Worm (Caenorhabditis elegans) whole organism, L2 larva: Measurements from ENCODE around the gene C34C12.1.

Source experiments
- C34F6.9 ChIP-seq: fragments of 150-350 bp; optimal IDR thresholded peaks from 2 replicates; lab custom pipeline; 2014; ENCODE audit warnings: missing biosample characterization, missing genetic modification characterization
- F13H6.1 ChIP-seq: sonication (generic microtip); optimal IDR thresholded peaks from 2 replicates; lab custom pipeline; 2016; ENCODE audit warnings: missing genetic modification characterization, missing compliant biosample characterization
- R02D3.7 ChIP-seq: fragments of 150-350 bp; optimal IDR thresholded peaks from 2 replicates; lab custom pipeline; 2014; ENCODE audit warnings: missing biosample characterization, missing genetic modification characterization
- Y55F3AM.14 ChIP-seq: fragments of 200-800 bp; sonication (Bioruptor generic); optimal IDR thresholded peaks from 2 replicates; lab custom pipeline; 2018; ENCODE audit warnings: mild to moderate bottlenecking, missing genetic modification characterization, missing compliant biosample characterization
- ZK546.5 ChIP-seq: sonication (generic microtip); optimal IDR thresholded peaks from 2 replicates; lab custom pipeline; 2017; ENCODE audit warnings: missing biosample characterization, missing genetic modification characterization
- alr-1 ChIP-seq: fragments of 150-350 bp; optimal IDR thresholded peaks from 2 replicates; lab custom pipeline; 2014; ENCODE audit warnings: missing biosample characterization, missing genetic modification characterization
- aly-2 ChIP-seq: fragments of 150-350 bp; optimal IDR thresholded peaks from 2 replicates; lab custom pipeline; 2014; ENCODE audit warnings: missing biosample characterization, missing genetic modification characterization
- ama-1 ChIP-seq: fragments of 150-350 bp; optimal IDR thresholded peaks from 2 replicates; lab custom pipeline; 2018; ENCODE audit warnings: inconsistent platforms
- blmp-1 ChIP-seq: sonication (generic microtip); optimal IDR thresholded peaks from 2 replicates; lab custom pipeline; 2017; ENCODE audit warnings: missing genetic modification characterization, mild to moderate bottlenecking, missing compliant biosample characterization, antibody characterized with exemption, moderate library complexity; ENCODE audit not compliant: insufficient read depth
- ceh-16 ChIP-seq: fragments of 150-350 bp; optimal IDR thresholded peaks from 2 replicates; lab custom pipeline; 2014; ENCODE audit warnings: missing biosample characterization, missing genetic modification characterization
- ceh-82 ChIP-seq: fragments of 150-350 bp; optimal IDR thresholded peaks from 2 replicates; lab custom pipeline; 2014; ENCODE audit warnings: missing biosample characterization, missing genetic modification characterization
- dmd-4 ChIP-seq: sonication (generic microtip); optimal IDR thresholded peaks from 2 replicates; lab custom pipeline; 2017; ENCODE audit warnings: missing biosample characterization, missing genetic modification characterization
- egl-27 ChIP-seq: sonication (generic microtip); optimal IDR thresholded peaks from 3 replicates; lab custom pipeline; 2017; ENCODE audit warnings: missing biosample characterization, missing genetic modification reagents, missing genetic modification characterization
- elt-1 ChIP-seq: fragments of 150-350 bp; optimal IDR thresholded peaks from 2 replicates; lab custom pipeline; 2014; ENCODE audit warnings: missing biosample characterization, missing genetic modification characterization
- elt-3 ChIP-seq: sonication (generic microtip); optimal IDR thresholded peaks from 2 replicates; lab custom pipeline; 2017; ENCODE audit warnings: missing biosample characterization, missing genetic modification characterization
- gmeb-1 ChIP-seq: fragments of 150-350 bp; optimal IDR thresholded peaks from 2 replicates; lab custom pipeline; 2014; ENCODE audit warnings: missing biosample characterization, missing genetic modification characterization
- lin-11 ChIP-seq: fragments of 150-350 bp; sonication (generic microtip); optimal IDR thresholded peaks from 2 replicates; lab custom pipeline; 2014; ENCODE audit warnings: missing biosample characterization, missing genetic modification characterization, inconsistent platforms, mixed read lengths
- lin-13 ChIP-seq: fragments of 150-350 bp; optimal IDR thresholded peaks from 2 replicates; lab custom pipeline; 2014; ENCODE audit warnings: missing biosample characterization, missing genetic modification reagents, missing genetic modification characterization
- lin-39 ChIP-seq: fragments of 150-350 bp; optimal IDR thresholded peaks from 2 replicates; lab custom pipeline; 2014; ENCODE audit warnings: missing biosample characterization, missing genetic modification reagents, missing genetic modification characterization
- lsy-2 ChIP-seq, 2 experiments: fragments of 150-350 bp in 1 of 2; sonication (generic microtip) in 1 of 2; optimal IDR thresholded peaks; 2 replicates each; lab custom pipeline; 2014 to 2017; ENCODE audit warnings: missing biosample characterization in 2 of 2, missing genetic modification characterization in 2 of 2
- mab-5 ChIP-seq: fragments of 150-350 bp; optimal IDR thresholded peaks from 2 replicates; lab custom pipeline; 2014; ENCODE audit warnings: missing biosample characterization, missing genetic modification characterization
- mbf-1 ChIP-seq: sonication (generic microtip); optimal IDR thresholded peaks from 2 replicates; lab custom pipeline; 2017; ENCODE audit warnings: missing biosample characterization, missing genetic modification characterization
- mdl-1 ChIP-seq, 2 experiments: fragments of 150-350 bp in 1 of 2; sonication (generic microtip) in 1 of 2; optimal IDR thresholded peaks; 2 replicates each; lab custom pipeline; 2017; ENCODE audit warnings: missing biosample characterization in 2 of 2, missing genetic modification characterization in 2 of 2
- nhr-10 ChIP-seq: sonication (generic microtip); optimal IDR thresholded peaks from 2 replicates; lab custom pipeline; 2017; ENCODE audit warnings: missing biosample characterization, missing genetic modification characterization
- nhr-11 ChIP-seq: fragments of 150-350 bp; optimal IDR thresholded peaks from 2 replicates; lab custom pipeline; 2014; ENCODE audit warnings: missing biosample characterization, missing genetic modification characterization
- nhr-12 ChIP-seq: fragments of 150-350 bp; optimal IDR thresholded peaks from 2 replicates; lab custom pipeline; 2014; ENCODE audit warnings: missing biosample characterization, missing genetic modification characterization
- nhr-23 ChIP-seq: fragments of 150-350 bp; optimal IDR thresholded peaks from 2 replicates; lab custom pipeline; 2014; ENCODE audit warnings: missing biosample characterization, missing genetic modification reagents, missing genetic modification characterization
- nhr-237 ChIP-seq: fragments of 150-350 bp; optimal IDR thresholded peaks from 2 replicates; lab custom pipeline; 2014; ENCODE audit warnings: missing biosample characterization, missing genetic modification characterization
- nhr-25 ChIP-seq: fragments of 150-350 bp; sonication (generic microtip); optimal IDR thresholded peaks from 3 replicates; lab custom pipeline; 2014; ENCODE audit warnings: missing biosample characterization, missing genetic modification characterization
- nhr-6 ChIP-seq: fragments of 150-350 bp; optimal IDR thresholded peaks from 2 replicates; lab custom pipeline; 2014; ENCODE audit warnings: missing biosample characterization, missing genetic modification characterization
- nhr-77 ChIP-seq: fragments of 150-350 bp; optimal IDR thresholded peaks from 2 replicates; lab custom pipeline; 2014; ENCODE audit warnings: missing biosample characterization, missing genetic modification characterization
- sem-4 ChIP-seq: fragments of 150-350 bp; optimal IDR thresholded peaks from 2 replicates; lab custom pipeline; 2014; ENCODE audit warnings: missing biosample characterization, missing genetic modification reagents, missing genetic modification characterization
- skn-1 ChIP-seq: sonication (generic microtip); optimal IDR thresholded peaks from 2 replicates; lab custom pipeline; 2017; ENCODE audit warnings: missing biosample characterization, missing genetic modification characterization
- sma-3 ChIP-seq: sonication (generic microtip); optimal IDR thresholded peaks from 2 replicates; lab custom pipeline; 2016; ENCODE audit warnings: missing genetic modification reagents, missing genetic modification characterization, missing compliant biosample characterization
- sma-9 ChIP-seq, 2 experiments: fragments of 150-350 bp in 1 of 2; sonication (generic microtip) in 1 of 2; optimal IDR thresholded peaks; 2 replicates each; lab custom pipeline; 2014 to 2016; ENCODE audit warnings: missing genetic modification characterization in 2 of 2, mild to moderate bottlenecking in 1 of 2, missing biosample characterization in 1 of 2, missing compliant biosample characterization in 1 of 2, missing genetic modification reagents in 1 of 2, moderate library complexity in 1 of 2
- snpc-4 ChIP-seq: fragments of 150-350 bp; optimal IDR thresholded peaks from 2 replicates; lab custom pipeline; 2014; ENCODE audit warnings: missing biosample characterization, missing genetic modification characterization
- unc-39 ChIP-seq: fragments of 150-350 bp; optimal IDR thresholded peaks from 2 replicates; lab custom pipeline; 2014; ENCODE audit warnings: missing biosample characterization, missing genetic modification characterization
- zag-1 ChIP-seq: fragments of 150-350 bp; optimal IDR thresholded peaks from 2 replicates; lab custom pipeline; 2014; ENCODE audit warnings: missing biosample characterization, missing genetic modification characterization
- ztf-1 ChIP-seq: fragments of 200-800 bp; sonication (Bioruptor generic); conservative IDR thresholded peaks from 2 replicates; pipeline ENCODE4 v1.3.6; 2022; ENCODE audit warnings: missing genetic modification characterization, missing compliant biosample characterization
- ztf-11 ChIP-seq: sonication (generic microtip); optimal IDR thresholded peaks from 2 replicates; lab custom pipeline; 2017; ENCODE audit warnings: missing biosample characterization, missing genetic modification characterization
- ztf-4 ChIP-seq: fragments of 150-350 bp; optimal IDR thresholded peaks from 2 replicates; lab custom pipeline; 2014; ENCODE audit warnings: missing biosample characterization, missing genetic modification characterization

C34C12.1 gene

ce11 chrIII:3502215-3502838 is 48.2 kb downstream of the C34C12.1 start, which contains the start of gene M01F1.8:
Gene M01F1.8 (minus strand): TSS chrIII:3502549.
- TF ChIP-seq ztf-4 (tag; lab: Kevin White, UChicago) (no peak), nhr-77 (tag; lab: Kevin White, UChicago) (no peak), mbf-1 (tag; lab: Kevin White, UChicago) (no peak), unc-39 (tag; lab: Kevin White, UChicago) (no peak), C34F6.9 (tag; lab: Kevin White, UChicago) (no peak), aly-2 (no peak), ztf-1 (no peak), alr-1 (tag; lab: Kevin White, UChicago) (no peak), sma-9 (GFP tag; optimal IDR thresholded peaks at IDR 0.05; lab: Kevin White, UChicago) (no peak), sma-9 (tag; optimal IDR thresholded peaks at IDR 0.05; lab: Kevin White, UChicago) (no peak), nhr-12 (tag; lab: Kevin White, UChicago) (no peak), nhr-23 (tag; lab: Kevin White, UChicago) (no peak), mab-5 (tag; lab: Kevin White, UChicago) (no peak), ceh-16 (tag; lab: Kevin White, UChicago) (no peak), lin-13 (GFP tag; lab: Kevin White, UChicago) (no peak), sem-4 (tag; lab: Kevin White, UChicago) (no peak), dmd-4 (tag; lab: Kevin White, UChicago) (no peak), ZK546.5 (no peak), blmp-1 (tag; lab: Kevin White, UChicago) (no peak), Y55F3AM.14 (GFP tag; lab: Kevin White, UChicago) (no peak)

- TF ChIP-seq mdl-1 (tag; optimal IDR thresholded peaks at IDR 0.05; lab: Kevin White, UChicago) (no peak), ztf-4 (tag; lab: Kevin White, UChicago) (no peak), nhr-6 (no peak), C34F6.9 (tag; lab: Kevin White, UChicago) (no peak), sma-3 (GFP tag; lab: Kevin White, UChicago) (no peak)
Observed at ce11 chrIII:3503286-3503685, 49.1 kb downstream of the C34C12.1 start, which contains the start of gene rpl-16. Gene rpl-16 (minus strand): TSS chrIII:3503604.

DNA sequence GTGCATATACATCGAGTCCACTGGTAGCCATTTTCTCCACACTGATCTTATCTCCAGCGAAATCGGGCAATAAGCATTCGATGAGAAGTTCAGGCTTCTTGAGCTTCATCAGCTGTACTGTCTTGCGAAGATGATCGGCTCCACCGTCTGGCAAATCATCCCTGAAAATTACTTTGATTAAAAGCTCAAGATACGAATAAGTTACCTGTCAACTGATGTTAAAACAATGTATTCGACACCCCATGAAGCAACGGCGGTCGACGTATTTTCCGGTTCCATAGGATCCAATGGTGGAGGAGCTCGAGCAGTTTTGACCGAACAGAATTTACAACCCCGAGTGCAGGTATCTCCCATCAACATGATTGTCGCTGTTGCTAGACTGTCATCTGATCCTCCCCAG is 50.1 kb downstream of the C34C12.1 start:
- TF ChIP-seq R02D3.7 (tag; lab: Kevin White, UChicago): no peak
- TF ChIP-seq unc-39 (tag; lab: Kevin White, UChicago): no peak
- TF ChIP-seq mdl-1 (tag; optimal IDR thresholded peaks at IDR 0.05; lab: Kevin White, UChicago): no peak
- no peak for TF ChIP-seq skn-1 (tag; lab: Kevin White, UChicago)
- TF ChIP-seq snpc-4: no peak
- TF ChIP-seq lin-39: no peak
- TF ChIP-seq nhr-11 (tag; lab: Kevin White, UChicago): no peak
- no peak for TF ChIP-seq elt-1 (tag; lab: Kevin White, UChicago)
- no peak for TF ChIP-seq Y55F3AM.14 (GFP tag; lab: Kevin White, UChicago)
- no peak for TF ChIP-seq gmeb-1 (tag; lab: Kevin White, UChicago)
- no peak for TF ChIP-seq lsy-2 (tag; optimal IDR thresholded peaks at IDR 0.05; lab: Kevin White, UChicago)
- TF ChIP-seq C34F6.9 (tag; lab: Kevin White, UChicago): no peak

DNA sequence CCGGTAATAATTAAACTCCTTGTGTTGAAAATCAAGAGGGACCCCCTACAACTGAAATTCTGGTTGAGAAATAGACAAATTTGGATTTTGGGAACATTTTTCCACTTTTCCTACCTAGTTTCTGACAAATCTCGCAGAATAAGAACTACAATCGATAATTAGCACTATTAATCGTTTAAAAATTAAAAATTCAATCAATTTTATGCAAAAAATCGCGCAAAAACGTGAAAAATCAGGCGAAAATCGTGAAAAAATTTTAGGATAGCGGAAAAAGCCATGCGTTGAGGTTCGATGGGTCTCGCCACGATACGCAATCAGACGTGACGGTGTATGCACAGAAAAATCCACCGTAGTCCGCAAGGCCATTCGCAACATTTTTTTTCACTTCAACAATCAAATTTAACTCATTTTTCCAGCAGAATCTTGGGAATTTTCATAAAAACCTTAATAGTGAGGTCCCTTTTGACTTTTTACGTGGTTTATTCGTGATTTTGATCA is 51.0 kb downstream of the C34C12.1 start, which contains the start of gene lias-1:
TSS of gene lias-1 (minus strand) at position 51 of the 498 bp plus-strand sequence.
- TF ChIP-seq nhr-23 (tag; lab: Kevin White, UChicago) (no peak), nhr-10 (no peak), lsy-2 (tag; optimal IDR thresholded peaks at IDR 0.05; lab: Kevin White, UChicago) (peak; percentile 91 to 98), alr-1 (tag; lab: Kevin White, UChicago) (no peak), nhr-6 (no peak), lin-13 (GFP tag; lab: Kevin White, UChicago) (peak; percentile 85), dmd-4 (tag; lab: Kevin White, UChicago) (no peak), gmeb-1 (tag; lab: Kevin White, UChicago) (peak; percentile 79), unc-39 (tag; lab: Kevin White, UChicago) (no peak), sma-3 (GFP tag; lab: Kevin White, UChicago) (peak; percentile 64), blmp-1 (tag; lab: Kevin White, UChicago) (peak; percentile 75), F13H6.1 (tag; lab: Kevin White, UChicago) (peak; percentile 60), sem-4 (tag; lab: Kevin White, UChicago) (peak; percentile 43), snpc-4 (peak; percentile 57), ztf-1 (no peak), Y55F3AM.14 (GFP tag; lab: Kevin White, UChicago) (no peak), nhr-12 (tag; lab: Kevin White, UChicago) (no peak), ztf-11 (tag; lab: Kevin White, UChicago) (no peak), mdl-1 (tag; optimal IDR thresholded peaks at IDR 0.05; lab: Kevin White, UChicago) (peak in 1 of 2 experiments; percentile 21), ceh-82 (no peak), nhr-25 (tag; lab: Kevin White, UChicago) (peak; percentile 86), nhr-237 (tag; lab: Kevin White, UChicago) (no peak), sma-9 (GFP tag; optimal IDR thresholded peaks at IDR 0.05; lab: Kevin White, UChicago) (peak; percentile 55), sma-9 (tag; optimal IDR thresholded peaks at IDR 0.05; lab: Kevin White, UChicago) (no peak), egl-27 (no peak), ama-1 (peak; percentile 49), C34F6.9 (tag; lab: Kevin White, UChicago) (peak; percentile 92), zag-1 (tag; lab: Kevin White, UChicago) (peak; percentile 29), lin-11 (tag; lab: Kevin White, UChicago) (peak; percentile 69), skn-1 (tag; lab: Kevin White, UChicago) (no peak), elt-3 (no peak), R02D3.7 (tag; lab: Kevin White, UChicago) (no peak), aly-2 (no peak)
